Worm (Caenorhabditis elegans) whole organism, L3 larva: Measurements from ENCODE around the gene clec-157.

Experiments used
- eor-1 ChIP-seq, 2 experiments: fragments of 150-350 bp; optimal IDR thresholded peaks; 2 replicates each; lab custom pipeline; 2014 to 2018; ENCODE audit warnings: missing biosample characterization in 2 of 2, missing genetic modification characterization in 2 of 2
- nhr-28 ChIP-seq: fragments of 150-350 bp; optimal IDR thresholded peaks from 2 replicates; lab custom pipeline; 2014; ENCODE audit warnings: missing biosample characterization, missing genetic modification characterization
- sea-2 ChIP-seq: fragments of 150-350 bp; sonication (generic microtip); optimal IDR thresholded peaks from 4 replicates; lab custom pipeline; 2014; ENCODE audit warnings: missing biosample characterization, missing genetic modification reagents, missing genetic modification characterization
- unc-62 ChIP-seq: fragments of 150-350 bp; sonication (generic microtip); optimal IDR thresholded peaks from 4 replicates; lab custom pipeline; 2014; ENCODE audit warnings: missing biosample characterization, missing genetic modification reagents, missing genetic modification characterization

DNA sequence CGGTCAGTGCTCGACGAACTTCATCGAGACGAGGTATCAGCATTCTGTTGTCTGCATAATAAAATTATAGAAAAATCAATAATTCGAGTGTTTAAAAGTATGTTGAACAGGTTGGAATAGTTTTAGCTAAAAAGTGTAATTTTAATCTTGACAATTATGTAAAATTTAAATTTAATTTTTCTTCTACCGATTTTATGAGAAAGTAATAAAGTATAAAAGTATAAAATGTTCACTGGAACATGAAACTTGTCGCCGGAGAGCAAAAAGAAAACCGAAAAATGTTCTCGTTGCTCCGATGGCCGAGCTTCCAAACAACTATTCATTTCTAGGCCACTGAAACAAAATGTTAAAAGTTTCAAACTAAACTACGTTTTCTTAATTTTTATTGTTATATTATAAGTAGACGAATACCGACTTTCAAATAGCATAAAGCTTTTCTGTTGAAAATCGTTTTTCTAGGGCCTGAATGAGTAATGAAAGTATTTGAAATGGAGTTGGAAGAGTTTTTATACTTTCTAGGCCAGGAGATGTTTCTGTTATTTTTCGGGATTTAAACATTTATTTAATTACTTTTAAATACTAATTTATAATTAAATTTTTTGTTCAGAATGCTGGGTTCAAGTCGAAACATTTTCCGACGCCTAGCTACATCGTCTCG lies 17.6 kb upstream of the clec-157 start, which contains the start of the genes C35D10.10 and C35D10.5:
- TF ChIP-seq sea-2 (GFP tag; lab: Kevin White, UChicago) (no peak), unc-62 (GFP tag; lab: Kevin White, UChicago) (no peak), eor-1 (tag; optimal IDR thresholded peaks at IDR 0.05; lab: Kevin White, UChicago) (no peak), nhr-28 (tag; lab: Kevin White, UChicago) (no peak)
